Fruit fly (Drosophila melanogaster) Kc167 (cell line): ENCODE measurements around the gene CG43349.

Experiments used
- Myc ChIP-seq: fragments of >200 bp; optimal IDR thresholded peaks from 2 replicates; lab custom pipeline; 2017; ENCODE audit warnings: missing external identifiers
- Sin3A ChIP-seq: fragments of >200 bp; optimal IDR thresholded peaks from 2 replicates; lab custom pipeline; 2018; ENCODE audit warnings: missing external identifiers
- h ChIP-seq: fragments of >200 bp; optimal IDR thresholded peaks from 3 replicates; lab custom pipeline; 2018; ENCODE audit warnings: missing external identifiers
- insv ChIP-seq: fragments of >200 bp; optimal IDR thresholded peaks from 3 replicates; lab custom pipeline; 2018; ENCODE audit warnings: missing external identifiers
- psq ChIP-seq: fragments of >200 bp; optimal IDR thresholded peaks from 2 replicates; lab custom pipeline; 2017; ENCODE audit warnings: missing external identifiers
- ttk ChIP-seq: sonication (Bioruptor generic); optimal IDR thresholded peaks from 2 replicates; lab custom pipeline; 2017; ENCODE audit warnings: missing external identifiers

CG43349 gene

DNA sequence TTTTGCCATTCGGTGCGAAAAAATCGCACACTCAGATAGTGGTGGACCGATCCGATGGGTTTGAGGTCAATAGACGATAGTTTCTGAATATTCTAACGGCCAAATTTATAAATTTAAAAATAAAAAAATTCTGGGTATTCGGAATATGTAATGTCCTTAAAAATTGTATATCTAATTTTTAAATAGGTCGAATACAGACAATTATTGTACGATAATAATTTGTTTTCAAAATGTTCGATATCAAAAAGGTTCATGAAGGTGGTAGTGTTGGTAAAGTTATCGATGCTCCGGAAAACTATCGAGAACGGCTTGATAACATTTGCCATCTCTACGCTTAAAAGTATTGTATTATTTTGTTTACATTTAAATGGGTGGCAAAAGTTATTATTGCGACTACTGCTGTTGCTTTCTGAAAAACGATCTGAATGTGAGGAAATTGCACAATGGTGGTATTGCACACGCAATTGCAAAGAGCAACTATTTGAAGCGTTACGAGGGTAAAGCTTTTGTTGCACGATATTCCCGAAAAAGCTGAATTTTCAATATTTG lies 30.1 kb upstream of the CG43349 start, which contains the start of the genes CG31922 and Plap:
TSS of gene CG31922 (plus strand) at position 315 of the 549 bp plus-strand sequence.
TSS of gene Plap (minus strand) at position 499 of the 549 bp plus-strand sequence.
- TF ChIP-seq Myc: no peak
- TF ChIP-seq psq (lab: Kevin White, UChicago): no peak
- TF ChIP-seq h (lab: Kevin White, UChicago): no peak
- no peak for TF ChIP-seq insv
- TF ChIP-seq ttk (lab: Kevin White, UChicago): no peak
- no peak for TF ChIP-seq Sin3A (lab: Kevin White, UChicago)

DNA sequence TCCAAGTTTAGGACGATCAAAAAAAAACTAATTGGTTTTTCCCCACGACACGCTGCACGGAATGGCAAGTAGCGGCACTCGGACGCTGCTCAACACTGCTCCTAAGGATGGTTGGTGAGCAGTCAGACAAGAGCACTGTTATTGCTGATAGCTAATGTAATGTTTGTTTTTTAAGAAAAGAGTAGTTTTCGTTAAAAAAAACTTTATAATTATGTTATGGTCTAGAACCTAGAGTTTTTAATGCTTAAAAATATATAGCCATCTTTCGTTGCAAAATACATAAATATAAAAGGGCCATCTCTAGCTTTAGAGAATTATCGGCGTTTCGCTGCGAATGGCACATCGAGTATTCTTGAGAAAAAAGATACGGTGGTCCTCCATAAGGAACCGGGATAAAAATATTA lies 27.3 kb upstream of the CG43349 start, which contains the start of the genes Charon and CG4887:
TSS of gene Charon (minus strand) at position 102 of the 404 bp plus-strand sequence.
TSS of gene CG4887 (plus strand) at position 306 of the 404 bp plus-strand sequence.
- TF ChIP-seq psq (lab: Kevin White, UChicago) (no peak), h (lab: Kevin White, UChicago) (no peak)

DNA sequence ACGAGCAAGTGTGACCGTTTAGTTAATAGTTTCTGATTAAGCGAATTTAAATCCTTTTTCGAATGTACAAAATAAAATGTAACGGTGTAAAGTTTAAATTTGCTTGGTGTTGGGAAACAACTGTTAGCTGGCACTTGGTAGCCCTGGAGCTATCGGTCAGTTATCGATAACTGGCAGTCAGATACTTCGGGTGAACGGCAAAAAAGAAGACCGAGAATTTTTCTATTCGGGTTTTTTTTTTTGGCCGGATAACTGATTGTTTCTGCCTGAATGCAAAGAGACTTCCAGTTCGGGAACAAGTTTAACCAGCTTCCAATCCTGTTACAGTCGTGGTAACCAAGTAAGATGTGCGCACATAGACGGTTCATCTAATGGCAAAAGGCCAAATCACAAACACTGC lies 22.5 kb upstream of the CG43349 start, which contains the start of gene CG4896:
TSS of gene CG4896 (plus strand) at position 169 of the 400 bp plus-strand sequence.
- no peak for TF ChIP-seq ttk (lab: Kevin White, UChicago)
- TF ChIP-seq h (lab: Kevin White, UChicago): no peak
- TF ChIP-seq Myc: no peak

DNA sequence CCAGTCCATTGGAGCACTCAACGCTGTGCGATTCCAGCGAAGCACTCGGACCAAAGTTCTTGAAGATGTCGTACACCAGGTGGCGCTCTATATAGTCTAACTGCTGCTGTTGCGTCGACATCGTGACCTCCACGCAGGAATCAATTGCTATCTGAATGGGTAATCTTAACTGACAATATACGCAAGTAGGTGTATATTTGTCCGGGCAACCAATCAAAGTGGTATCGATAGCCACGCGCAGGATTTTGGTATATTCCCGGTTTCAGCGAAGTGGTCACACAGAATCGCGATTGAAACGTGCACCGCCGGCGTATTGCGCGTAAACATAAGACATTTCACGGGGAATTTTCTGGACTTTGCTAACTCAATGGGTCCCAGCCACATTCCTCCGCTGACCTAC lies 16.2 kb upstream of the CG43349 start, which contains the start of the genes CG5126 and Tgt:
TSS of gene CG5126 (minus strand) at position 222 of the 400 bp plus-strand sequence.
TSS of gene Tgt (plus strand) at position 267 of the 400 bp plus-strand sequence.
- TF ChIP-seq Myc (no peak), psq (lab: Kevin White, UChicago) (no peak), h (lab: Kevin White, UChicago) (no peak), ttk (lab: Kevin White, UChicago) (no peak), insv (no peak), Sin3A (lab: Kevin White, UChicago) (no peak)

DNA sequence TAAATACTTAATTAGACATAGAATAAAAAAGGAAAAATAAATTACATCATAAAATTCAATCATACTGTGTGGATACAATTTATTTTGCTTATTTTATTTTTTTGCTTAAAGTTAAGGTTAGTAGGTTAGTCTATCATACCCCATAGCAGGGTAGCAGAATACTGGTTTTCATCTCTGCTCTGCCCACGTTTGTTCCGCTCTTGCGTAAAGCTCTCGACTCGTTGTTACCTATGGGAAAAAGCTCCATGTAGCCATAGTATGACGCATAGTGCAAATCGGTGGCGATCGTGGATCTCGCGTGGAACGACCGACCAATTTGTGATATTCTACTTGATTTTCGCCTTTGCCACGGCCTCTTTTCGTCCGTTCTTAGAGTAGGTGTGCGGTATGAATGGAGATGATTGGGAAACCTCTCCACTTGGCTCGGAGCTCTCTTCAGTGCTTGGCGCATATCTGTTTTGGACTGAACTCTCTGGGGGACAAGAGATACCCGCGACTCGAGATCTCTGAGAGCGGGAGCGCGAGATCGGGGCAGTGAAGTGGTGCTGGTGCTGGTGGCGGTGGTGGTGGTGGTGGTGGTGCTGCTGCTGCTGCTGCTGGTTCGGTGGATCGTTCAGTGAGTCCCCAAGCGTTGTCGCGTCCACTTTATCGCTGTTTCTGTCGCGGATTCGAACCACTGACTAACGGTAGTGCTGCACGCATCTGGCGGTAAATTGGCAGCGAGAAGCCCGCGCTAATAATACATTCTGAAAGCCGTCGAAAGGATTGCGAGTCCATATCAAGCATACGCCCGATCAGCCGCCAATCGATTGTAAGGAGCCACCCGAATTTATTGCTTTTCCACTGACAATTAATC lies 14.1 kb upstream of the CG43349 start, which contains the start of gene CG5001:
TSS of gene CG5001 (plus strand) at position 116 of the 856 bp plus-strand sequence.
- TF ChIP-seq ttk (lab: Kevin White, UChicago): no peak
- TF ChIP-seq Myc: no peak
- TF ChIP-seq h (lab: Kevin White, UChicago): no peak
- no peak for TF ChIP-seq psq (lab: Kevin White, UChicago)
- no peak for TF ChIP-seq Sin3A (lab: Kevin White, UChicago)
- no peak for TF ChIP-seq insv

DNA sequence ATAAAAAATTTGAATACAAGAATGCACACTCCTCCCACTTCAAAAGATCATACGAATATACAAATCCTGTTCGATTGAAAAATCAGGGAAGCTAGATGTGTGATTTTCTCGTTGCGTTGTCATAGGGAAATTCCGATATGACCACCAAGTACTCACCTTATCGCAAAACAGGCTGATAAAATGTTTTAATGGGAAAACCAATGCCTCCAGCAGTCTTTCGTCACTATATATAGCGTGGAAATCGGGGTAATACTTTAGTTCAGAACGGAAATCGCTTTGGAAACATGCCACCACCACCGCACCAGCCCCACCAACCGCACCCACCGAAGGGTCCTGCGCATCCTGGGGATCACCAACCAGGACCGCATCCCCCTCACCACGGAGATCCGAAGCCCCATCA lies 839 bp upstream of the CG43349 start, which contains the start of the genes CG5139 and CG43348:
TSS of gene CG5139 (minus strand) at position 101 of the 400 bp plus-strand sequence.
TSS of gene CG43348 (plus strand) at position 247 of the 400 bp plus-strand sequence.
- TF ChIP-seq psq (lab: Kevin White, UChicago): no peak
- TF ChIP-seq h (lab: Kevin White, UChicago): no peak
- no peak for TF ChIP-seq Myc
- TF ChIP-seq insv: no peak
- no peak for TF ChIP-seq Sin3A (lab: Kevin White, UChicago)
- TF ChIP-seq ttk (lab: Kevin White, UChicago): no peak

DNA sequence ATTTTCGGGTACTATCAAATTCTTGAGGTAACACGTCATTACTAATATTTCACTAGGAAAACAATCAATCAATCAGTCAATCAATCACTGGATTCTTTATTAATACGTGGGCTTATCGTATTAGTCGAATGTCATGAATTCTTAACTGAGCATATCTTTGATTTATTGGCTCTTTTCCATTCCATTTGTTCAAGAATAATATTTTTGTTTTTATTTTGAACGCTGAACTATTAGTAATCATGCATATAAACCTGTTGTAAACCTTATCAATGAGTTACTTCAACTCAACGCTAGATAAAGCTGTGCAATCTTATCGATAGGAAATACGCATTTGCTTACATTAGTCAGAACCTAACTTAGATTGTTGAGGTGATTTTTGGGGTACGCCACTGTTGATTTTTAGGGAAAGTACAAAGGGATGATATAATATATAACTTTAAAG lies 1.4 kb downstream of the CG43349 start:
- TF ChIP-seq ttk (lab: Kevin White, UChicago) (no peak), psq (lab: Kevin White, UChicago) (no peak), insv (no peak), Myc (no peak), Sin3A (lab: Kevin White, UChicago) (no peak), h (lab: Kevin White, UChicago) (no peak)

DNA sequence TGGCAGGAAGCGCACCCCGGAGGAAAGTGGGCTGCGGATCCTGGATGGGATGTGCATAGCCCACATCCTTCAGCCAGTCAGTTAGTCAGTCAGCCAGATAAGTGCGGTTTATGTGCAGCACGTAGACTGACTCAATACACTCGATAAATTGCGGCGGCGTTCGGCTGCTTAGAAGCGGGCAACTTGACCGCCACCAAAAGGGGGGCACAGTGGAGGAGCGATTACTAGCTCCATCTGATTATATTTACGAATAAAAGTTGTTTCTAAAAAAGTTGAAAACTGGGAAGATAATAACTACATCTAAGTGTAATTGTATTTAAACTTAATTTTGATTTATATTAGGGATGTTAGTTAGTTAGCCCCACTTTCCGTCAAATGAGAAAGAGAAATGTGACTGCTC lies 2.4 kb downstream of the CG43349 start:
- TF ChIP-seq Myc (no peak), Sin3A (lab: Kevin White, UChicago) (no peak), insv (no peak), psq (lab: Kevin White, UChicago) (no peak), ttk (lab: Kevin White, UChicago) (no peak)

DNA sequence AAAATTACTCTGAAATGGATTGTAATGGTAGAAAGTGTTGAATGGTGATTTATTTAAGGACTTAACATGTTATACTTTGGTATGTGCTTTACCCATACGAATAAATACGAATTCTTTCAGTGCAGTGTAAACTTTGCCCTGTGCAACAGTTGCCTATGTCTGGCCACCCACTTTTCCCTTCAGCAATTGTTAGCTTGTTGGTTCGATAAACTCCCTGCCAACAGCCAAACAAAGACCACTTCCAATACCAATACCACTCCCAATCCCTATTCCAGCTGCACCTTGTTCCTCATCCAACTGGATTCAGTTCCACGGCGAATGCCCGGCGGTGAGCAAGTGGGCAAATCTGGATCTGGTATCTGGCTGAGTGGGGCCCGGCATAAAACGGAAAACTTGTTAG lies 3.9 kb downstream of the CG43349 start, which contains the start of gene CG14342:
TSS of gene CG14342 (plus strand) at position 301 of the 400 bp plus-strand sequence.
- no peak for TF ChIP-seq Myc
- TF ChIP-seq psq (lab: Kevin White, UChicago): no peak
- no peak for TF ChIP-seq Sin3A (lab: Kevin White, UChicago)
- TF ChIP-seq ttk (lab: Kevin White, UChicago): no peak
- no peak for TF ChIP-seq h (lab: Kevin White, UChicago)
- TF ChIP-seq insv: no peak

DNA sequence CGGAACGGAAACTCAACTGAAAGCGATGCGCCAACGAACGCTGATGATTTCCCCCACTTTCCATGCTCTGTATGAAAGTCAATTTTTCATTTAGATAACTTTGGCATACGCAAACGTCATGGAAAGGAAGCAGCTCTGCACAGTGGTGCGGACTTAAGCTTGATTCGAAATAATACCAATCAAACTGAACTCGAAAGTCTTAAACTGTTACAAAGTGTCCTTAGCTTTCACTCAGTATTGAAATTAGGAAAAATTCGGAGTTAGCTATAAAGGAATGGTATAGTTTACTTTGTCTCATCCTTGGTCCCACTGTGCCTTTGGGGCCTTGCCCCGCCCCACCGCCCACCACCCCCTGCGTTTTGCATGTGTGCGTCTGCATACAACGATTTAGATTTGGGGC lies 7.4 kb downstream of the CG43349 start:
- TF ChIP-seq Sin3A (lab: Kevin White, UChicago) (no peak), ttk (lab: Kevin White, UChicago) (no peak), h (lab: Kevin White, UChicago) (no peak), insv (no peak), psq (lab: Kevin White, UChicago) (no peak), Myc (no peak)

DNA sequence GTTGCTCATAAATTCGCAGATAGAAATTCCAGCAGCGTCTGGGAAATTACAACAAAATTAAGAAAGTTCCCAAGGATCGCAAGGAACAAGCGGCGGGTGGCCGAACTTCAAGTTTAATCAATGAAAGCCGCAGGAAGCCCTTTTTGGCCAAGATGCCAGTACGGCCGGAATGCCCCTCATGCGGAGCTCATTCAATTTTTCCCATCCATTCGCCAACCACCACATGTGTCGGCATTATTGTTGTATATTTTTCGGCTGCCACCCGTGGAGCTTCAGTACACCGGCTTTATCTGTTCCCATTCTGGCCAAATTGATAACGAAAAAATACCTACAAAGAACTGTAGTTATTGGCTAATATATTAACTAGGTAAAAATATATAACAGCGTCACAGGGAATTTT lies 11.5 kb downstream of the CG43349 start:
- TF ChIP-seq Sin3A (lab: Kevin White, UChicago): no peak
- TF ChIP-seq h (lab: Kevin White, UChicago): no peak

DNA sequence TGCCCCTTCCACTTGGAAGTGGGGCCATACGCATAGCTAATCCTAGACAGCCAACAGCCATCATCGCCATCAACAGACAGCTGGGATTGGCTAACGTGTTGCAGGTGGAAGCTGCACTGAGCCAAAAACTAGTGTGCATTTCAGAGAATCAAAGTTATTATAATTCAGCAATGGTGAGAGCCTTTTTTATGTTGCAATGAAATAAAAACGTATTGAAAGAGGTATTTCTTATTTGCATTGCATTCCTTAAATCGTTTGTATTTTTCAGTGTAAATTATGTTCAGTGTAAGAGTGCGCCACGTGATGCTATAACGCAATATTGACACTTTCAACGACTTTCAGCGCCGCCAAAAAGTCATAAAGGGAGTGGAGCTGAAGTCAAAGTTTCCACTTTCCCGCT lies 13.6 kb downstream of the CG43349 start:
- TF ChIP-seq Myc: no peak
